Fruit fly (Drosophila melanogaster) Kc167 (cell line): ENCODE data around the gene CG6059.

Source experiments
- Myc ChIP-seq: fragments of >200 bp; optimal IDR thresholded peaks from 2 replicates; lab custom pipeline; 2017; ENCODE audit warnings: missing external identifiers
- Sin3A ChIP-seq: fragments of >200 bp; optimal IDR thresholded peaks from 2 replicates; lab custom pipeline; 2018; ENCODE audit warnings: missing external identifiers
- h ChIP-seq: fragments of >200 bp; optimal IDR thresholded peaks from 3 replicates; lab custom pipeline; 2018; ENCODE audit warnings: missing external identifiers
- insv ChIP-seq: fragments of >200 bp; optimal IDR thresholded peaks from 3 replicates; lab custom pipeline; 2018; ENCODE audit warnings: missing external identifiers
- psq ChIP-seq: fragments of >200 bp; optimal IDR thresholded peaks from 2 replicates; lab custom pipeline; 2017; ENCODE audit warnings: missing external identifiers
- ttk ChIP-seq: sonication (Bioruptor generic); optimal IDR thresholded peaks from 2 replicates; lab custom pipeline; 2017; ENCODE audit warnings: missing external identifiers

The CG6059 gene

DNA sequence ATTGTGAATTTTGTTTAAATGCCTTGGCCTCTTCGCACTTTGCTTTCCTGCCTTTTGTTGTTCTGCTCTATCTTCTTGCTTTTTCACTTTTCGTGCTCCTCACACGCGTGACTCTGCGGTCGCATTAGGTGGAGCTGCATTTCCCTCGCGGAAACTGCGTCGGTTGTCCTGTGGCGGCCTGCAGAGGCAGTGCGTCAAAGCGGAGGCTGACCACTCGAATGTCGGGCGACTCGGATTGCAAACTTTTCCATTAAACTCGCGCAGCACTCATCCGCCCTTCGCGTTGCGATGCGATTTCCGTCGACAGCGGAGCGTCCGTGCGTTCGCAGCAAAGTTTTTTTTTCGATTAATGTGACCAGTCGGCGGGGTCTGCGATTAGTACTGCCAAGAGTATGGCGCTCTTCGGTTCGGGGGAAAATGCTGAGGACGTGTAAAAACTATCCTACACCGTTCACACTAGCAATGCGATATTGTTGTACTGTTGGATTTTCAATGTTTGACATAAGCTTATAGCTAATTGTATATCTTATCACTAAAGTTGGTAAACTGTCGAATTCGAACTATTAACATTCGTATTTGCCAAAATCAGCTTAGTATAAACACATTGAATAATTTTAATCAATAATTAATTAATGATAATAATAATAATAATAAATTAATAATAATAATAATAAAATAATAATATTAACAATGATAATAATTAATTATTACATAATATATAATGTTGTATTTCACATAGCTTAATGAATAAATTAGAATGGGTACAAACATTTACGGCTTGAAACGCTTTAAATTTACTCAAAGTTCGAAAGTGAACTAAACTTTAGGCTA is 26.4 kb upstream of the CG6059 start, which contains the start of gene CG6051:
TSS of gene CG6051 (minus strand) at position 385 of the 831 bp plus-strand sequence.
- no peak for TF ChIP-seq ttk (lab: Kevin White, UChicago)
- TF ChIP-seq psq = no peak
- no peak for TF ChIP-seq Sin3A (lab: Kevin White, UChicago)
- no peak for TF ChIP-seq Myc (lab: Kevin White, UChicago)
- TF ChIP-seq h (lab: Kevin White, UChicago) = no peak
- TF ChIP-seq insv (lab: Kevin White, UChicago) = no peak

DNA sequence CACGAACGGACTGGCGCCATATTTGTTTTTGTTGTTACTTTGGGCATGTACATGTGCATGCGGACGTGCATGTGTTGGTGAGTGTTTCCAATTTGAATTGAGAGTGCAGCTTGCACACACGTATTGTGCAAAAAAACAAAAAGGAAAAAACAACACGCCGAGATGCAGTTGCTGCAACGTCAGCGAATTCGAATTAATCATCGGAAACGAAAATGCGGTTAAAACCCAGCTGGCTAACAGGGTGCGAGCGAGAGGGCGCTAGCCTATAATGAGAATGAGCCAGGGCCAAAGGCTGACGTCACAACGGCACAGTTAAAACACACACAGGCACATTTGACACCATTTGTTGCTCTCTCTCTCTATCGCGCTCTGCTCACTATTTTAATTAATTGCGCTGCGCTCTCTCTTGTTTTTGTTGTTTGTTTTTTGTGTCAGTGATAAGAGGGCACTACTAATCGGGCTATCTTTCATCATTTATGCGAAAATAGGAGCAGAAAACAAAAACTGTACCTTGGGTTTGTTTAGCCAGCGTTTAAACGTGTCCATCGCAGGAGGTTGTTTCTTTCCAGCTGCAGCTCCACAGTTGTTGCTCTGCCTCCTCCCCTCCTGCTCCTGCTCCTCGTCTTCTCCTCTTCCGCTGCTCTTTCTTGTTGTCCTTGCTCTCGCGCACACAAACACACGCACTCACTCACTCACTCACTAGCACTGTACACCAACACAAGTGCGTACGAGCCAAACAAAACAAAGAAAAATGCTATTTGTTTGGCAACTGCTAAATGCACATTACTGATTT is 25.6 kb upstream of the CG6059 start:
- no peak for TF ChIP-seq Myc (lab: Kevin White, UChicago)
- no peak for TF ChIP-seq psq
- no peak for TF ChIP-seq ttk (lab: Kevin White, UChicago)
- TF ChIP-seq Sin3A (lab: Kevin White, UChicago) = no peak
- TF ChIP-seq insv (lab: Kevin White, UChicago) = no peak
- TF ChIP-seq h (lab: Kevin White, UChicago) = no peak

DNA sequence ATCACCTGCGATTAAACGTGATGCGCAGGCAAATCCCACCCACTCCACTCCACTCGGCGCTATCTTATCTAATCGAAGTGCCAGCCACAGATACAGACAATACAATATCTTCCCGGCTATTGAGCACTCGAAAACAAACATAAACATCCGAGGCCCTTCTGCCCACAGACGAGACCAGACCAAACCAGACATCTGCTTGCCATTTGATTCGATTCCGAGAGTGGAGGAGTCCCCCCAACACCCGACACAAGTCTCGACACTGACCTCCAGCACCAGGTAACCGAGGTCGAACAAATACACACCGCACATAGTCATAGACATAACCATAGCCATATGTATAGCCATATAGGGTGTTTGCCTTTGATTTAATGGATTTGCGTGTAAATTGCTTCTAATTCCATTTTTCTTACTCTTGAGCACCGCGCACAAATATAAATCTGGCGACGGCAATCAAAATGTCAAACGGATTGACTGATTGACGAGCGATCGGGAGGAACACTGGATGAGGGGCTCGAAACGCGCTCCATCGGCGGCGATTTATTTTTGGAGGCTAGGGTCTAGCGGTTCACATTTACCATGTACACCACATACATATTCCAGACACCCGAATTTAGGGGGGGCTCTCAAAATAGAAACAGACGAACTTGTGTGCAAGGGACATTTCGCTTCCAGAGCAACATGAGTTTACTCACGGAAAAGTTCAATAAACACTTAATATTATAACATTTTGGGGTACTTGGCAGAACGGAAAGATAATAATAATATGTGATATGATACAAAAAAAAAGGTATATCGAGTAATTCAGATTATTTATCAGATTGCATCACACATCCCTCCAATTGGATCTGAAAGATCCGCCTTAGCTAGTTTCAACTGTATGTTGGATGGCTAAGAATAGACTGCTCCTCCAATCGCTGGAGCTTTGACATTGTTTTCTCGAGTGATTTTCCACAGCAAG is 24.6 kb upstream of the CG6059 start:
- TF ChIP-seq insv (lab: Kevin White, UChicago) (no peak), h (lab: Kevin White, UChicago) (no peak), psq (no peak), Myc (lab: Kevin White, UChicago) (no peak), ttk (lab: Kevin White, UChicago) (no peak), Sin3A (lab: Kevin White, UChicago) (no peak)

DNA sequence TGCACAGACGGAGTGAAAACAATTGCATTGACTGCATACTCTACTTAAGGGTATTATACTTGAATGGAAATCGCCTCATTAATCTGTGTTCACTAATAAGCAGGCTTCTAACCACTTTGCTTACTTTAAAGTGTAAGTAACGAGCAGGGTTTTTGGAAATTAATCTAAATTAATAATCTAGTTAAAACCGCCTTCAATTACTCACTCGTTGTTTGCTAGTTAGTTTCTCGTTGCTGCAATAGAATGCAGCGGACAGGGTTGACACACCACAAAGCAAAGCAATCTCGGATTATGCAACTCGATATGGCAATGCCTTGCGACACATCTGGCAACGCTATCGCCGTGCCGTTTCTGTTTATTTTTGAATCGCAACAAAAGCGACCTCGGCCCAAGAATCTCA is 15.5 kb upstream of the CG6059 start:
- TF ChIP-seq Myc (lab: Kevin White, UChicago) (no peak), ttk (lab: Kevin White, UChicago) (no peak), insv (lab: Kevin White, UChicago) (no peak), h (lab: Kevin White, UChicago) (no peak), psq (no peak), Sin3A (lab: Kevin White, UChicago) (no peak)

DNA sequence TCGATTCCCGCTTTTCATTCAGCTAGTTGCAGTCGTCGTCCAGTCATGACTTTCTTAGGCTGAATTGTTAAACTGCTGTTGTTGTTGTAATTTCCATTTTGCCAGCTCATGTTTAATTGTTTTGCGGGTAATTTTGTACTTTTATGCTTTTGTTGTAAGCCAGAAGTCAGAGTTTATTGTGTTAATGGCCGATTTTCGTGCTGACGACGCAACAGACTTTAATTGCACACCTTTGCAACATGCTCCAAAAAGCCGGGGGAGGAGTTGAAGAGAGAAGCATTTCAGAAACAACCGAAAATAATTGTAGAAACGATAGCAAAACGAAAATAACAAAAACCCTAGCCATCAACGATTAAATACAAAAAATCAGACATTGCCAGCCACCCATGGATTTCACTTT is 14.2 kb upstream of the CG6059 start:
- TF ChIP-seq ttk (lab: Kevin White, UChicago) (no peak), psq (no peak), Sin3A (lab: Kevin White, UChicago) (no peak), Myc (lab: Kevin White, UChicago) (no peak), insv (lab: Kevin White, UChicago) (no peak), h (lab: Kevin White, UChicago) (no peak)

DNA sequence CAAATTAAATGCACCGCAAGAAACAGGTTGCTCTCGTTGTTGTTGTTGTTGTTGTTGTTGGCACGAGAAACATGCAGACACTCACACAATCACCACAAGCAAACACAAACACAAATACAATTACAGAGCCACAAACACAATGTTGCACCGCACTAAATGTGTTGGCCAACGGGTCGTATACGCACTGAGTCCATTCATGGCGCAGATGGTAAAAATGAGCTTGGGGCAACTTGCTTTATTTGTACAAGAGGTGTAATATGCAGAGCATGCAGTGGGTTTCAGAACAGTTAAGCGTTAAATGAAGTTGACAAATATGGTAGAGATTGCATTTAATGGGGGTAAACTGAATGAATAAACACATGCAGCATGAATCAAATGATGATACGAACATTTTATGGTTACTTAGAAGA is 13.4 kb upstream of the CG6059 start:
- TF ChIP-seq h (lab: Kevin White, UChicago) (no peak), psq (no peak), Sin3A (lab: Kevin White, UChicago) (no peak), Myc (lab: Kevin White, UChicago) (no peak), ttk (lab: Kevin White, UChicago) (no peak), insv (lab: Kevin White, UChicago) (no peak)

DNA sequence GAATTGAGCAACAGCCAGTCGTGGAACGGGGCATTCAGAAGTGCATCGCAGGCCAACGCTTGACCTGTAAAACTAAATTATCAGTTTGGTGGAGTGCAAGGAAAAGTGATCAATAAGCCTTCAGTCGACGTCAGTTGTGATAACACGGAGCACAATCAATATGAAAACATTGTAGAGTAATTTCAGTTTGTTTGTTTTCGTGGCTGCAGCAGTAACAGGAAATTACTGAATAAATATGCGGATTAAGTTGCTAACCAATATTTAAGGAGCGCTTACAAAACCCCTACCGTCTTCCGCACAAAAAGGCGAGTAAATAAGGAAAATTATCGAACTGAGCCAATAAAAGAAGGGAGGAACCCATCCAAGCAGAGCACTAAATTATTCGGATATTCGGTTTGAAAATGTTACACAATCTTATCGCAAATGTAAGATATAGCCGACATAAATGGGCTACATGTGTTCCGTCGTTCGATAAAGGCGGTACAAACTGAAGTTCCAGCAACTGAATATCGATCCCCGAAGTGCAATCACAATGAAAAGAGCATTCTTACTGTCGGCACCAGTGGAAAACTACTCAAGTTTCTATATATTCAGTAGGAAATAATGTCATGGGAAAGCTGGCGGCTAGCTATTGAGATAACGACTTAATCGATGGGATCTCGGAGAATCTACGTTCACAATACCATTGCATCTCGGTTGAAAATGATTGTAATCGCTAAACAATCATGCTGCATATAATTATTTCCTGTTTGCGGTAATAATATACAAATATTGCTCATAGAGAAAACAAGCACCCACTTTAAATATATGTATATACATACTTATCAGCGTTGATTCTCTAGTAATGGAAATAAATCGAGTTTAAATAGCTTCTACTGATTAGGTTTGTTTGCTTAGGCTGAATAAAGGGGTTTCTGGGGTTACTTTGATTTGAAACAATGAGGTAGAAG is 11.5 kb upstream of the CG6059 start:
- TF ChIP-seq h (lab: Kevin White, UChicago) (no peak), Myc (lab: Kevin White, UChicago) (no peak), Sin3A (lab: Kevin White, UChicago) (no peak), psq (no peak), ttk (lab: Kevin White, UChicago) (no peak), insv (lab: Kevin White, UChicago) (no peak)

DNA sequence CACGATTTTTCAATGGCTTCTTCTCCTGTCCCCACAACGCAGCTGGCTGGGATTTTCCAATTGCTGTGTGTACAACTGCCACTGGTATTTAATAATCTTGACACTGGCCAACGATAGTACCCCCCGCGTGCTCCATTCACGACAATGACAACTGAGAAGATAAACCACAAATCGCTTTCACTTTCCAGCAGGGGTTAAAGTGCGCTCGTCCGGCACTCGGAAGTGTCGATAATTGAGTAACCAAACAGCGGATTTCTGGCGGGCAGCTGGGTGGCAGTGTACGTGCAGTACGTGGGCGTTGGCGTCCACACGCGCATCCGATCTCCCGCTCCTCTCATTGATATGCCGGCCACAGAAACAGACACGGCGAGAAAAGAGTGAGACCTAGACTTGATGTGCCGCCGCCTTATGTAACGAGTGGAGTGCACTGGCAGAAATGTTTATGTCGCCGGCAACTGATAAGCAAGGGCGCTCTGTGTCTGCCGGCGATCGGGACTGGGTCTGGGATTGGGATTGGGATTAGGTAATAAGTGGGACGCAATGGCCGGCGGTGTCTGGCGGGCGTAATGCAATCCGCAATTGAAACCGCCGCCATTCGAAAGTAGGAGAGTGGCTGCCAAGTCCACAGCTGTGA is 10.4 kb upstream of the CG6059 start:
- TF ChIP-seq h (lab: Kevin White, UChicago) = no peak
- TF ChIP-seq psq = no peak
- TF ChIP-seq Sin3A (lab: Kevin White, UChicago) = no peak
- no peak for TF ChIP-seq insv (lab: Kevin White, UChicago)
- TF ChIP-seq Myc (lab: Kevin White, UChicago) = no peak
- TF ChIP-seq ttk (lab: Kevin White, UChicago) = no peak

DNA sequence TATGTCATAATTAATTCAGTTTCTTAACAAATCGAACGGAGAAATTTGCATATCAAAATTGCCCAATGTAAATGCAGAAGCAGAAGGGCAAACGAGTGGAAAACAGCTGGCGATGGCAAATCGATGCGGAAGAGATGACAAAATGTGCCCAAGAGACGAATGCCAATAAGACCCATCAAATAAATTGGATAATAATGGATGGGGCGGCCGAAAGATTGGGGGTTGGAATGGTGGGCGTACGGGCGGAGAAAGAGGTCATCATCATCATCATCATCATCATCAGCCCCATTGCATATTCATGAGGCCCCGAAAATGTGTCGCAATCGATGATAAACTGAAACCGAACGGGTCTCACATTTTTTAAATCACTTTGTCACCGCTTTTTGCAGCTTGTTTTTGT is 9.5 kb upstream of the CG6059 start:
- no peak for TF ChIP-seq h (lab: Kevin White, UChicago)
- no peak for TF ChIP-seq Myc (lab: Kevin White, UChicago)
- TF ChIP-seq ttk (lab: Kevin White, UChicago) = no peak
- no peak for TF ChIP-seq insv (lab: Kevin White, UChicago)
- TF ChIP-seq Sin3A (lab: Kevin White, UChicago) = no peak
- no peak for TF ChIP-seq psq
